Worm (Caenorhabditis elegans): ENCODE results near the gene cyn-7.
"Not testable (repeated sequence)": the region's sequence is repeated elsewhere in the genome, so short reads cannot be mapped to it uniquely, and the experiment has no call there.

The cyn-7 gene

ce11 chrV:15225650-15226049, 38.5 kb upstream of the cyn-7 start, which contains the start of gene srw-14:
srw-14 (plus strand) TSS chrV:15225950.
- TF ChIP-seq lsy-27 (tag; optimal IDR thresholded peaks at IDR 0.05; ENCODE audit: borderline replicate concordance, insufficient read depth), result no peak
- no peak for TF ChIP-seq snpc-1.3 (tag; optimal IDR thresholded peaks at IDR 0.05; ENCODE audit: insufficient read depth)
- TF ChIP-seq nhr-27 (tag; optimal IDR thresholded peaks at IDR 0.05), result no peak
- no peak for TF ChIP-seq unc-62 (GFP tag; optimal IDR thresholded peaks at IDR 0.05)
- TF ChIP-seq bed-2 (GFP tag; IDR thresholded peaks at IDR 0.05), result no peak

ce11 chrV:15223668-15224067, 36.5 kb upstream of the cyn-7 start, which contains the start of gene srw-24:
srw-24 (plus strand) TSS chrV:15223968.
- no peak for TF ChIP-seq nfyb-1 (GFP tag; IDR thresholded peaks at IDR 0.05)
- TF ChIP-seq F57A8.1 (GFP tag; optimal IDR thresholded peaks at IDR 0.05), result no peak
- TF ChIP-seq let-607 (tag; optimal IDR thresholded peaks at IDR 0.05), result no peak
- no peak for TF ChIP-seq lin-35 (GFP tag; optimal IDR thresholded peaks at IDR 0.05)
- TF ChIP-seq B0035.1 (tag; optimal IDR thresholded peaks at IDR 0.05), result no peak
- no peak for TF ChIP-seq nfya-1 (tag; optimal IDR thresholded peaks at IDR 0.05; ENCODE audit: borderline replicate concordance, insufficient read depth)
- TF ChIP-seq ztf-6 (GFP tag; IDR thresholded peaks at IDR 0.05), result no peak
- TF ChIP-seq B0336.3 (GFP tag; IDR thresholded peaks at IDR 0.05), result no peak
- no peak for TF ChIP-seq chd-7 (tag; optimal IDR thresholded peaks at IDR 0.05)
- no peak for TF ChIP-seq let-526 (GFP tag; IDR thresholded peaks at IDR 0.05)

ce11 chrV:15221330-15221729, 34.2 kb upstream of the cyn-7 start, which contains the start of gene irld-25:
irld-25 (plus strand) TSS chrV:15221630.
- TF ChIP-seq xnd-1 (tag; optimal IDR thresholded peaks at IDR 0.05) (no peak), rpc-1 (optimal IDR thresholded peaks at IDR 0.05) (no peak), rpc-1 (tag; optimal IDR thresholded peaks at IDR 0.05) (no peak)

- no peak for TF ChIP-seq madf-10 (tag; optimal IDR thresholded peaks at IDR 0.05)
These were observed 29.5 kb upstream of the cyn-7 start, which contains the start of gene sri-25 for ce11 chrV:15216705-15217104. sri-25 (plus strand) TSS chrV:15217005.

ce11 chrV:15215175-15215574, 28.0 kb upstream of the cyn-7 start, which contains the start of gene sri-26:
sri-26 (plus strand) TSS chrV:15215475.
- TF ChIP-seq let-526, ceh-40, F37B4.10 (GFP tag; IDR thresholded peaks at IDR 0.05): not testable (repeated sequence)

ce11 chrV:15211869-15212268, 24.7 kb upstream of the cyn-7 start, which contains the start of gene sri-24:
sri-24 (plus strand) TSS chrV:15212169.
- not testable (repeated sequence) for TF ChIP-seq aptf-3 (GFP tag; IDR thresholded peaks at IDR 0.05); tbp1 (GFP tag; optimal IDR thresholded peaks at IDR 0.05); hrde-1 (tag; optimal IDR thresholded peaks at IDR 0.05; ENCODE audit: borderline replicate concordance)

ce11 chrV:15207681-15208080, 20.5 kb upstream of the cyn-7 start, which contains the start of gene C41G6.12:
C41G6.12 (minus strand) TSS chrV:15207781.
- TF ChIP-seq sptf-2 (GFP tag; optimal IDR thresholded peaks at IDR 0.05); dpff-1 (tag; optimal IDR thresholded peaks at IDR 0.05); snpc-1.1 (tag; optimal IDR thresholded peaks at IDR 0.05; ENCODE audit: insufficient read depth): not testable (repeated sequence)

All from whole organism, young adult.